Worm (Caenorhabditis elegans) whole organism, L1 larva: Measurements from ENCODE around the gene cox-17.

Experiments used
- C04F5.9 ChIP-seq: sonication (generic microtip); optimal IDR thresholded peaks from 2 replicates; lab custom pipeline; 2016; ENCODE audit warnings: missing genetic modification characterization, missing compliant biosample characterization
- C16A3.4 ChIP-seq: fragments of 150-350 bp; optimal IDR thresholded peaks from 2 replicates; lab custom pipeline; 2014; ENCODE audit warnings: missing biosample characterization, missing genetic modification characterization
- C34B4.2 ChIP-seq: sonication (generic microtip); optimal IDR thresholded peaks from 2 replicates; lab custom pipeline; 2017; ENCODE audit warnings: mild to moderate bottlenecking, missing genetic modification characterization, missing compliant biosample characterization
- Y116A8C.19 ChIP-seq: sonication (generic microtip); optimal IDR thresholded peaks from 2 replicates; lab custom pipeline; 2016; ENCODE audit warnings: missing compliant biosample characterization, missing genetic modification characterization, borderline replicate concordance
- blmp-1 ChIP-seq: fragments of 150-350 bp; optimal IDR thresholded peaks from 2 replicates; lab custom pipeline; 2014; ENCODE audit warnings: missing biosample characterization, missing genetic modification characterization
- ceh-63 ChIP-seq: fragments of 200-800 bp; sonication (Bioruptor generic); optimal IDR thresholded peaks from 2 replicates; lab custom pipeline; 2018; ENCODE audit warnings: mild to moderate bottlenecking, missing genetic modification characterization, missing compliant biosample characterization
- ceh-82 ChIP-seq, 3 experiments: fragments of 150-350 bp in 1 of 3; sonication (generic microtip) in 2 of 3; optimal IDR thresholded peaks; 2 replicates each; lab custom pipeline; 2014 to 2017; ENCODE audit warnings: missing biosample characterization in 3 of 3, missing genetic modification characterization in 3 of 3
- ceh-88 ChIP-seq: fragments of 200-800 bp; sonication (Bioruptor generic); IDR thresholded peaks from 2 replicates; pipeline ENCODE4 v1.3.6; 2022; ENCODE audit warnings: missing genetic modification characterization, missing compliant biosample characterization
- dsc-1 ChIP-seq: sonication (generic microtip); optimal IDR thresholded peaks from 2 replicates; lab custom pipeline; 2016; ENCODE audit warnings: mild to moderate bottlenecking, missing genetic modification characterization, missing compliant biosample characterization
- efl-1 ChIP-seq, 4 experiments: fragments of 150-350 bp; optimal IDR thresholded peaks in 3 of 4; peaks in 1 of 4; 1 replicate in 1 of 4; 2 replicates in 3 of 4; lab custom pipeline; 2014; ENCODE audit warnings: missing biosample characterization in 2 of 4, missing genetic modification characterization in 2 of 4, missing genetic modification reagents in 2 of 4
- efl-3 ChIP-seq: fragments of 200-800 bp; sonication (Bioruptor generic); optimal IDR thresholded peaks from 2 replicates; lab custom pipeline; 2018; ENCODE audit warnings: mild to moderate bottlenecking, missing genetic modification characterization, missing compliant biosample characterization
- egl-13 ChIP-seq: sonication (generic microtip); optimal IDR thresholded peaks from 2 replicates; lab custom pipeline; 2016; ENCODE audit warnings: missing genotype, missing genetic modification reagents, missing genetic modification characterization, missing compliant biosample characterization
- elt-2 ChIP-seq: sonication (generic microtip); optimal IDR thresholded peaks from 2 replicates; lab custom pipeline; 2016; ENCODE audit warnings: missing genetic modification characterization, mild to moderate bottlenecking, inconsistent platforms, missing compliant biosample characterization, missing genetic modification reagents
- elt-3 ChIP-seq, 6 experiments: fragments of 150-350 bp in 1 of 6; sonication (generic microtip); optimal IDR thresholded peaks; 2 replicates each; lab custom pipeline; 2017 to 2018; ENCODE audit warnings: missing biosample characterization in 6 of 6, missing genetic modification characterization in 6 of 6, inconsistent platforms in 1 of 6
- ets-5 ChIP-seq: fragments of 200-800 bp; sonication (Bioruptor generic); IDR thresholded peaks from 2 replicates; pipeline ENCODE4 v1.3.6; 2022; ENCODE audit warnings: missing genetic modification characterization, missing compliant biosample characterization
- fkh-4 ChIP-seq: sonication (generic microtip); optimal IDR thresholded peaks from 2 replicates; lab custom pipeline; 2016; ENCODE audit warnings: missing compliant biosample characterization, missing genetic modification characterization, borderline replicate concordance
- fkh-8 ChIP-seq: sonication (generic microtip); optimal IDR thresholded peaks from 2 replicates; lab custom pipeline; 2016; ENCODE audit warnings: mild to moderate bottlenecking, missing genetic modification characterization, missing compliant biosample characterization
- grh-1 ChIP-seq: fragments of 200-800 bp; sonication (Bioruptor generic); IDR thresholded peaks from 2 replicates; pipeline ENCODE4 v1.3.6; 2022; ENCODE audit warnings: missing genetic modification reagents, missing genetic modification characterization, missing compliant biosample characterization
- jun-1 ChIP-seq: fragments of 150-350 bp; optimal IDR thresholded peaks from 2 replicates; lab custom pipeline; 2014; ENCODE audit warnings: missing biosample characterization, missing genetic modification reagents, missing genetic modification characterization
- mep-1 ChIP-seq: fragments of 150-350 bp; optimal IDR thresholded peaks from 2 replicates; lab custom pipeline; 2014; ENCODE audit warnings: missing biosample characterization, missing genetic modification characterization
- nhr-12 ChIP-seq: sonication (generic microtip); optimal IDR thresholded peaks from 2 replicates; lab custom pipeline; 2017; ENCODE audit warnings: missing biosample characterization, missing genetic modification characterization
- nhr-28 ChIP-seq: fragments of 150-350 bp; optimal IDR thresholded peaks from 2 replicates; lab custom pipeline; 2014; ENCODE audit warnings: missing biosample characterization, missing genetic modification characterization
- nhr-84 ChIP-seq: sonication (generic microtip); optimal IDR thresholded peaks from 2 replicates; lab custom pipeline; 2017; ENCODE audit warnings: missing biosample characterization, missing genetic modification characterization
- nhr-90 ChIP-seq: sonication (generic microtip); optimal IDR thresholded peaks from 2 replicates; lab custom pipeline; 2016; ENCODE audit warnings: mild to moderate bottlenecking, missing genetic modification characterization, missing compliant biosample characterization; ENCODE audit not compliant: poor library complexity
- snu-23 ChIP-seq: sonication (generic microtip); optimal IDR thresholded peaks from 2 replicates; lab custom pipeline; 2016; ENCODE audit warnings: missing genetic modification characterization, missing compliant biosample characterization
- sup-37 ChIP-seq: fragments of 200-800 bp; sonication (Bioruptor generic); optimal IDR thresholded peaks from 2 replicates; lab custom pipeline; 2018; ENCODE audit warnings: mild to moderate bottlenecking, missing genetic modification characterization, missing compliant biosample characterization
- swsn-7 ChIP-seq: sonication (generic microtip); optimal IDR thresholded peaks from 2 replicates; lab custom pipeline; 2016; ENCODE audit warnings: missing genetic modification characterization, missing compliant biosample characterization
- unc-62 ChIP-seq: fragments of 150-350 bp; optimal IDR thresholded peaks from 2 replicates; lab custom pipeline; 2014; ENCODE audit warnings: missing biosample characterization, missing genetic modification reagents, missing genetic modification characterization
- unc-86 ChIP-seq: sonication (generic microtip); optimal IDR thresholded peaks from 2 replicates; lab custom pipeline; 2016; ENCODE audit warnings: missing genetic modification characterization, missing compliant biosample characterization
- ztf-11 ChIP-seq, 2 experiments: sonication (generic microtip); optimal IDR thresholded peaks; 2 replicates each; lab custom pipeline; 2016 to 2017; ENCODE audit warnings: missing genetic modification characterization in 2 of 2, missing biosample characterization in 1 of 2, missing compliant biosample characterization in 1 of 2
- ztf-4 ChIP-seq: fragments of 150-350 bp; optimal IDR thresholded peaks from 2 replicates; lab custom pipeline; 2014; ENCODE audit warnings: missing biosample characterization, missing genetic modification characterization

Gene cox-17

DNA sequence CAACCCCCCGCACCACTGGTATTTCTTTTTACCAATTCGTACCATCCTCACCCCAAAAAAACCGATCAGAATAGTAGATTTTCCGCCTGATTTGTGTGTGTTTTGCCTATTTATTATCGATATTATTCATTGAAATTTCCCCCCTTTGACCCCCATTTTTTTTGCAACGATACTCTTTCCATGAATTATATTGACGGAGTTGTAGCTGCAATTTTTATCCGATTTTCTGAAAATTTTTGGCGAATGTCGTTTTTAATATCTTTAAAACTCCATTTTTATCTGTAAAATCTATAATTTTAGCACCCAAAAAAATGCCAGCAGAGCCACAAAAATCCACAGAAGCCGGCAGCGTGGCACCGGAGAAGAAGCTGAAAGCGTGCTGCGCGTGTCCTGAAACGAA, at the start of gene cox-17:
cox-17 (plus strand) TSS at position 301 of the 400 bp plus-strand sequence.
- TF ChIP-seq ceh-82 (tag; optimal IDR thresholded peaks at IDR 0.05; lab: Kevin White, UChicago) (no peak), nhr-12 (tag; lab: Kevin White, UChicago) (no peak), mep-1 (tag; lab: Kevin White, UChicago) (no peak), nhr-84 (no peak), grh-1 (GFP tag; lab: Robert Waterston, UW) (no peak), fkh-4 (tag; lab: Kevin White, UChicago) (no peak), unc-86 (tag; lab: Kevin White, UChicago) (no peak)

DNA sequence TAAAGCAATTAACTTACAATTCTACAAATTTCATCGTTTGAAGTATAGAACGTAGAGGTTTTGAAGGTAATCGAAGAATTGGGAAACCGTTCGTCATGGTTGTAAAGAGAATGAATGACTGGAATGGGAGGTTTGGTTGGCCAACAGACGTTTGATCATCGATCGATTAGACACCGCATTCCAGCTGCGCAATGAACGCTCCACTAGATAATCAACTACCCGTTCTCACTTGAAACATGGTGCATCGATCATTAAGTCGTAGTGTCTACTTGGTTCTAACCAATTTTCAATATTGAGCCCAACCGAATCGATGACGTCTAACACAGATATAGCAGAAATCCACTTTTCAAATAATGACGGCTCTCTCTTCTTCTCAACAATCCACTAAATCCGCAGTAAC, 47.7 kb upstream of the cox-17 start, which contains the start of gene fbxb-82:
fbxb-82 (minus strand) TSS at position 101 of the 400 bp plus-strand sequence.
- TF ChIP-seq efl-1 (optimal IDR thresholded peaks at IDR 0.05; lab: Kevin White, UChicago) (no peak), efl-1 (GFP tag; optimal IDR thresholded peaks at IDR 0.05 in 1 of 2; lab: Kevin White, UChicago) (peak in 1 of 2 experiments; percentile 1), Y116A8C.19 (tag; lab: Kevin White, UChicago) (no peak)

DNA sequence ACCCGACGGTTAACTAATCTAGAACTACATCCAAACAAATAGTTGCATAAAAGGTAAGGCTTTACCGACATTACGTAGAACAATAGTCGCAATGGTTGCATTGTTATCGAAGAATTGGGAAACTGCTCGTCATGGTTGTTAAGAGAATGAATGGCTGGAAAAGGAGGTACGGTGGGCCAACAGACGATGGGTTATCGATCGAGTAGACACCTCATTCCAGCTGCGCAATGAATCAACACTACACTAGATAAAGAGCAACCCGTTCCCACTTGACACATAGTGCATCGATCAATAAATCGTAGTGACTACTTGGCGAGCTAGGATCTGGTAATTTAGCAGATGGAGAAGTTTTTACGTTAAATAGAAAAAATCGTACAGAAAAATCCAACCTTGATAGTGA, 45.7 kb upstream of the cox-17 start, which contains the start of the genes T17A3.12 and fbxb-83:
T17A3.12 (minus strand) TSS at position 101 of the 400 bp plus-strand sequence.
fbxb-83 (minus strand) TSS at position 134 of the 400 bp plus-strand sequence.
- TF ChIP-seq egl-13 (tag; lab: Kevin White, UChicago) (no peak), snu-23 (GFP tag; lab: Kevin White, UChicago) (no peak), nhr-84 (no peak), nhr-12 (tag; lab: Kevin White, UChicago) (no peak), ztf-4 (tag; lab: Kevin White, UChicago) (no peak)

DNA sequence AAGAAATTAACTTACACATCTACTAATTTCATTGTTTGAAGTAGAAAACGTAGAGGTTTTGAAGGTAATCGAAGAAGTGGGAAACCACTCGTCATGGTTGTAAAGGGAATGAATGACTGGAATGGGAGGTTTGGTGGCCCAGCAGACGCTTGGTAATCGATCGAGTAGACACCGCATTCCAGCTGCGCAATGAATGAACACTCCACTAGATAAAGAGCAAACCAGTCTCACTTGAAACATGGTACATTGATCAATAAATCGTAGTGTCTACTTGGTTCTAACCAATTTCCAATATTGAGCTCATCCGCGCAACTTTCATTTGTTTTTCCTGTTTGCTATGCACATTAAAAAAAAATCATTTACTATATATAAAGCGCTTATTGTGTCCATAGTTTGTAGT, 44.4 kb upstream of the cox-17 start, which contains the start of gene fbxb-84:
fbxb-84 (minus strand) TSS at position 101 of the 400 bp plus-strand sequence.
- TF ChIP-seq C34B4.2: no peak
- no peak for TF ChIP-seq mep-1 (tag; lab: Kevin White, UChicago)
- no peak for TF ChIP-seq C04F5.9
- TF ChIP-seq dsc-1 (tag; lab: Kevin White, UChicago): no peak
- TF ChIP-seq unc-62 (GFP tag; lab: Kevin White, UChicago): no peak
- TF ChIP-seq jun-1 (tag; lab: Kevin White, UChicago): no peak
- no peak for TF ChIP-seq swsn-7 (tag; lab: Kevin White, UChicago)
- no peak for TF ChIP-seq nhr-28 (tag; lab: Kevin White, UChicago)
- no peak for TF ChIP-seq elt-3 (tag; optimal IDR thresholded peaks at IDR 0.05; lab: Kevin White, UChicago)
- no peak for TF ChIP-seq fkh-8 (tag; lab: Kevin White, UChicago)
- TF ChIP-seq blmp-1 (tag; lab: Kevin White, UChicago): no peak
- TF ChIP-seq ceh-88 (GFP tag; lab: Robert Waterston, UW): no peak
- TF ChIP-seq efl-3 (GFP tag; lab: Kevin White, UChicago): no peak

DNA sequence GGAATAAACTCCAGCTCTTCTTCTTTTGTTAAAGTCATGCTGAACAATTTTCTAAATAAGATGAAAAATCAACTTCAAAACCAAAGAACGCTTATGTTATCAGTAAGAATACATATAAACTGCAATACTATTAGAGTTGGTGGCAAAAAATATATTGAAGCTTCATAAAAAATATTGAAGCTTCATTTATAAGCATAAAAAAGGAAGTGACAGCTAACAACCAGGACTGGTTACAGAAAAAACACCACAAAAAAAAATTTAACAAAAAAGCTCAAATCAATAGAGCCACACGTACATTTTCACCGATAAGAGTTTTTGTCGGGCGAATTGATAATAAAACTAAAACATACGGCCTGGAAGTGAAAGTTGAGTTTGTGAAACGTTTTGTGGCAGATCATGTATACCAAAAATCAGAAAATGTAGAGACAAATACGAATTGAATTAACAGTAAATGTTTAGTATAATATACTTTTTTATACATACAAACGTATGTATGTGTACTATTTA, 43.2 kb upstream of the cox-17 start, which contains the start of gene sqst-5:
sqst-5 (minus strand) TSS at position 51 of the 507 bp plus-strand sequence.
- TF ChIP-seq ztf-11 (tag; optimal IDR thresholded peaks at IDR 0.05; lab: Kevin White, UChicago) (no peak), ets-5 (GFP tag; lab: Robert Waterston, UW) (no peak), elt-2 (tag; lab: Kevin White, UChicago) (peak; percentile 36), C34B4.2 (no peak), C16A3.4 (tag; lab: Kevin White, UChicago) (no peak)
- TF ChIP-seq, all 84 proteins: peak for 1

DNA sequence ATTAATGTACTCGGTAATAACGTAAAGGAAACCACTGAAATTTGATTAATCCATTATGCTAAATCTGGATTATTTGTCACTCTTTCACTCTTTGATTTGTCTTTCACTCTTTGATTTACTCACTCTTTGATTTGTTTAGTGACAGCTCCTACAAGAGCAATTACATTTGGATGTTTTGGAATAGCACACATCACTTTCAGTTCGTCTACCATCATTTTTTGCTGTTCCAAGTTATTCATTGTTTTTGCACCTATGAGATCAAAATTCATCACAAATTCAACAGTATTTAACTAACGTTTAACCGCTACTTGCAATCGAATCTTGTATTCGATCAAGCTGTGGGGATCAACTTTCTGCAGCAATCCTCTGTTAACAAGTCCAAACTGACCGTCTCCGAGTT, 41.7 kb upstream of the cox-17 start:
- TF ChIP-seq ceh-63 (GFP tag; lab: Kevin White, UChicago) (no peak), sup-37 (GFP tag; lab: Kevin White, UChicago) (no peak), efl-1 (optimal IDR thresholded peaks at IDR 0.05; lab: Kevin White, UChicago) (no peak), efl-1 (GFP tag; optimal IDR thresholded peaks at IDR 0.05 in 1 of 2; lab: Kevin White, UChicago) (peak in 1 of 2 experiments; percentile 69), nhr-90 (no peak)
